Fruit fly (Drosophila melanogaster): Measurements from ENCODE around the gene CG31300.

Gene CG31300

dm6 chr3R:25247379-25247869 lies 36.0 kb upstream of the CG31300 start, which contains the start of the genes RpS27 and Nup37 (continued):
- TF ChIP-seq Ets21C (GFP tag; optimal IDR thresholded peaks at IDR 0.05) (peak; percentile 89), pdm3 (GFP tag; optimal IDR thresholded peaks at IDR 0.05) (peak; percentile 94), fd85E (GFP tag; optimal IDR thresholded peaks at IDR 0.05) (peak; percentile 89), CG4318 (GFP tag; optimal IDR thresholded peaks at IDR 0.05) (no peak), CG8632 (GFP tag; optimal IDR thresholded peaks at IDR 0.05) (peak; percentile 89), Ets96B (tag; optimal IDR thresholded peaks at IDR 0.05) (peak; percentile 70), net (GFP tag; optimal IDR thresholded peaks at IDR 0.05) (peak; percentile 96), Hr39 (GFP tag; optimal IDR thresholded peaks at IDR 0.05) (peak; percentile 97), CG1621 (tag; optimal IDR thresholded peaks at IDR 0.05) (peak; percentile 90), CG31627 (GFP tag; optimal IDR thresholded peaks at IDR 0.05) (peak; percentile 97), vri (GFP tag; optimal IDR thresholded peaks at IDR 0.05) (peak; percentile 96), CG6854 (GFP tag; optimal IDR thresholded peaks at IDR 0.05) (peak; percentile 98), Gug (GFP tag; IDR thresholded peaks at IDR 0.05) (peak; percentile 77)

dm6 chr3R:25249145-25250141 lies 34.0 kb upstream of the CG31300 start, which contains the start of gene Nup358:
Nup358 (plus strand) TSS chr3R:25249348.
- TF ChIP-seq Gug (GFP tag; IDR thresholded peaks at IDR 0.05): no peak
- no peak for TF ChIP-seq CG32006 (GFP tag; optimal IDR thresholded peaks at IDR 0.05)
- TF ChIP-seq CG3032 (tag; optimal IDR thresholded peaks at IDR 0.05): no peak
- TF ChIP-seq vri (GFP tag; optimal IDR thresholded peaks at IDR 0.05): no peak
- no peak for TF ChIP-seq Sox14 (GFP tag; optimal IDR thresholded peaks at IDR 0.05)
- TF ChIP-seq CG7368 (GFP tag; optimal IDR thresholded peaks at IDR 0.05): no peak
- peak; percentile 37 for TF ChIP-seq esn (GFP tag; optimal IDR thresholded peaks at IDR 0.05)
- TF ChIP-seq Eip75B (GFP tag; optimal IDR thresholded peaks at IDR 0.05): no peak
- no peak for TF ChIP-seq CG10669 (GFP tag; optimal IDR thresholded peaks at IDR 0.05)
- TF ChIP-seq Ets96B (tag; optimal IDR thresholded peaks at IDR 0.05): no peak
- TF ChIP-seq CG10631 (GFP tag; optimal IDR thresholded peaks at IDR 0.05): no peak
- no peak for TF ChIP-seq svp (GFP tag)
- no peak for TF ChIP-seq CG11294 (GFP tag; IDR thresholded peaks at IDR 0.05)
- no peak for TF ChIP-seq fd85E (GFP tag; optimal IDR thresholded peaks at IDR 0.05)
- TF ChIP-seq dac (GFP tag; optimal IDR thresholded peaks at IDR 0.05): no peak
- TF ChIP-seq CG31627 (GFP tag; optimal IDR thresholded peaks at IDR 0.05): peak; percentile 4
- no peak for TF ChIP-seq CG4318 (GFP tag; optimal IDR thresholded peaks at IDR 0.05)

- TF ChIP-seq salr (GFP tag; optimal IDR thresholded peaks at IDR 0.05) (peak in 1 of 2 experiments; percentile 93), CG8119 (GFP tag; IDR thresholded peaks at IDR 0.05) (peak; percentile 90), lz (GFP tag; optimal IDR thresholded peaks at IDR 0.05) (peak; percentile 98), CG8319 (GFP tag; optimal IDR thresholded peaks at IDR 0.05) (peak; percentile 93), CG6276 (GFP tag; optimal IDR thresholded peaks at IDR 0.05) (no peak), Lpt (GFP tag; optimal IDR thresholded peaks at IDR 0.05) (peak; percentile 89), Hr4 (GFP tag; optimal IDR thresholded peaks at IDR 0.05) (peak; percentile 97), eg (GFP tag; IDR thresholded peaks at IDR 0.05) (peak; percentile 98), CG10631 (GFP tag; optimal IDR thresholded peaks at IDR 0.05) (peak; percentile 98), cyc (GFP tag; optimal IDR thresholded peaks at IDR 0.05) (peak; percentile 97), Eip93F (GFP tag; optimal IDR thresholded peaks at IDR 0.05) (peak; percentile 89), Eip78C (GFP tag) (peak; percentile 98), esn (GFP tag; optimal IDR thresholded peaks at IDR 0.05) (peak; percentile 98), Eip75B (GFP tag; optimal IDR thresholded peaks at IDR 0.05) (peak; percentile 95), ss (GFP tag; optimal IDR thresholded peaks at IDR 0.05) (peak in 1 of 2 experiments; percentile 91), Met (GFP tag; optimal IDR thresholded peaks at IDR 0.05) (peak; percentile 97), pdm3 (GFP tag; optimal IDR thresholded peaks at IDR 0.05) (peak; percentile 97), svp (GFP tag) (peak; percentile 99), Sox102F (GFP tag; optimal IDR thresholded peaks at IDR 0.05) (no peak), Ets21C (GFP tag; optimal IDR thresholded peaks at IDR 0.05) (peak; percentile 97), dsx (GFP tag; optimal IDR thresholded peaks at IDR 0.05; ENCODE audit: poor library complexity, severe bottlenecking) (peak; percentile 91), fkh (GFP tag; optimal IDR thresholded peaks at IDR 0.05) (peak; percentile 86), acj6 (GFP tag; optimal IDR thresholded peaks at IDR 0.05) (peak; percentile 97), CG31627 (GFP tag; optimal IDR thresholded peaks at IDR 0.05) (peak; percentile 98), fd59A (GFP tag; optimal IDR thresholded peaks at IDR 0.05) (peak; percentile 91), Sox14 (GFP tag; optimal IDR thresholded peaks at IDR 0.05) (peak; percentile 97), Hr39 (GFP tag; optimal IDR thresholded peaks at IDR 0.05) (peak; percentile 98), achi (GFP tag; optimal IDR thresholded peaks at IDR 0.05) (peak; percentile 97)
These were observed 24.7 kb upstream of the CG31300 start, which contains the start of gene CG11857 for dm6 chr3R:25258628-25259240. CG11857 (plus strand) TSS chr3R:25258898.

Measured in whole organism, prepupa.